Worm (Caenorhabditis elegans) whole organism, mixed stage, embryonic: Measurements from ENCODE around the gene C06G3.8.
A peak's percentile ranks its signal among the peaks of the same experiment; 100 is the strongest.

Source experiments
- elt-1 ChIP-seq: sonication (generic microtip); optimal IDR thresholded peaks from 2 replicates; lab custom pipeline; 2017; ENCODE audit warnings: missing genetic modification characterization, mild to moderate bottlenecking, missing compliant biosample characterization, antibody characterized with exemption, moderate library complexity, borderline replicate concordance; ENCODE audit not compliant: insufficient read depth
- nhr-76 ChIP-seq: sonication (generic microtip); optimal IDR thresholded peaks from 2 replicates; lab custom pipeline; 2017; ENCODE audit warnings: missing biosample characterization, missing genetic modification characterization
- unc-62 ChIP-seq: fragments of 150-350 bp; optimal IDR thresholded peaks from 2 replicates; lab custom pipeline; 2014; ENCODE audit warnings: missing biosample characterization, missing genetic modification reagents, missing genetic modification characterization

DNA sequence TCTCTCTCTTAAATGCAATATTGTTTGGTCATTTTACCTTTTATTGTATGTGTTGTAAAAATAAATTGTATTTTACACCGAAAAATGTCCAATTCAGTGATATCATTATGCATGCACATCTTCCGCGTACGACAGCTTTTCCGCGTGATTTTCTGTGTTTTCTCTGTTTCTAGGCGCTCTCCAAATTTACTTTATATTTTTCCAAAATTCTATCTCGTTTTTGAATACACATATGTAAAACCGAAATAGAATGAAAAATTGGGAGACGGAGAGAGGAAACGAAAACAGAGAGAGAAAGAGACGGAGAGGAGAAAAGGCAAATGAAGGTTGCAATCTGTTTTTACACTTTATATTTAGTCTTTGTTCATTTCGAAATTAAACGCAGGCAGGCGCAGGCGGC, 15.9 kb downstream of the C06G3.8 start:
- TF ChIP-seq nhr-76 (tag; lab: Kevin White, UChicago) = no peak
- TF ChIP-seq elt-1 (tag; lab: Kevin White, UChicago) = no peak
- TF ChIP-seq unc-62 (GFP tag; lab: Kevin White, UChicago) = peak; percentile 48
